Fruit fly (Drosophila melanogaster): ENCODE measurements around the gene Scsalpha1.
A peak's percentile ranks its signal among the peaks of the same experiment; 100 is the strongest.

Scsalpha1 gene

DNA sequence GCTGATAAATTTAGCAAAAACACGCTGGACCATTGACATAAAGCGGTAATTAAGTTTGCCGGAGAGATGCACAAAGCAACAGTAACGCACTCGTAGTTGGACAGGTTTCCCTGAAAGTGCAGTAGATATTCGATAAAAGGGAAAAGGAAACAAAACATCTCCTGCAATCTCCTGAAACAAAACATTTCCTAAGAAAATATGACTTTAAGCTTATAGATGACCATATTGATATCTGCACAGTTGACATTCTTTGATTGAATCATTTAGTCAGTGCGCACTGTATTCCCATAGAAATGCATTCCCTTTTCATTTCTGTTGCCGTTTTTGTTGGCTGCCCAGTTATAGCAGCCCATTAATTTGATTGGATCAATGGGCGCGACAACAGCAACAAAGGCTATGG, 38.8 kb downstream of the Scsalpha1 start (continued):
- peak; percentile 58 for TF ChIP-seq esg (GFP tag; conservative IDR thresholded peaks at IDR 0.05)
- TF ChIP-seq chif (GFP tag; optimal IDR thresholded peaks at IDR 0.05) = peak; percentile 66 to 81
- peak; percentile 74 for TF ChIP-seq nmo (GFP tag; optimal IDR thresholded peaks at IDR 0.05)
- TF ChIP-seq chn (GFP tag; optimal IDR thresholded peaks at IDR 0.05) = peak; percentile 48
- TF ChIP-seq toy (GFP tag; IDR thresholded peaks at IDR 0.05) = no peak
- no peak for TF ChIP-seq CG30431 (GFP tag; optimal IDR thresholded peaks at IDR 0.05)
- peak; percentile 29; the same call in 2 of the 4 replicates for TF ChIP-seq Gug (GFP tag; IDR thresholded peaks at IDR 0.05)
- TF ChIP-seq Ssrp (tag; optimal IDR thresholded peaks at IDR 0.05) = peak; percentile 76
- TF ChIP-seq CG9437 (GFP tag; optimal IDR thresholded peaks at IDR 0.05) = peak; percentile 2
- TF ChIP-seq CG11398 (GFP tag; optimal IDR thresholded peaks at IDR 0.05) = no peak
- TF ChIP-seq unpg (GFP tag; optimal IDR thresholded peaks at IDR 0.05) = peak; percentile 67
- no peak for TF ChIP-seq bcd (GFP tag; optimal IDR thresholded peaks at IDR 0.05)
- TF ChIP-seq CG17568 (GFP tag; optimal IDR thresholded peaks at IDR 0.05) = peak; percentile 6
- TF ChIP-seq CG33213 (GFP tag; optimal IDR thresholded peaks at IDR 0.05) = no peak
- TF ChIP-seq CG12942 (GFP tag; optimal IDR thresholded peaks at IDR 0.05) = peak; percentile 40
- TF ChIP-seq h (optimal IDR thresholded peaks at IDR 0.05) = no peak
- no peak for TF ChIP-seq CG11695 (GFP tag; IDR thresholded peaks at IDR 0.05)
- TF ChIP-seq CG7928 (GFP tag; optimal IDR thresholded peaks at IDR 0.05) = no peak
- no peak for TF ChIP-seq Ets97D (GFP tag; optimal IDR thresholded peaks at IDR 0.05)
- TF ChIP-seq Antp (GFP tag; optimal IDR thresholded peaks at IDR 0.05) = peak; percentile 16
- TF ChIP-seq TFAM (GFP tag; optimal IDR thresholded peaks at IDR 0.05) = no peak
- TF ChIP-seq kah (GFP tag; optimal IDR thresholded peaks at IDR 0.05) = no peak
- no peak for TF ChIP-seq hbn (GFP tag; IDR thresholded peaks at IDR 0.05; ENCODE audit: partially characterized antibody)
- TF ChIP-seq ttk (GFP tag; IDR thresholded peaks at IDR 0.05) = peak; percentile 69
- TF ChIP-seq CG10959 (GFP tag; IDR thresholded peaks at IDR 0.05) = peak; percentile 56
- TF ChIP-seq trem (tag; optimal IDR thresholded peaks at IDR 0.05) = no peak
- TF ChIP-seq Blimp-1 (GFP tag; optimal IDR thresholded peaks at IDR 0.05) = peak; percentile 56
- TF ChIP-seq CG17359 (tag; optimal IDR thresholded peaks at IDR 0.05) = peak; percentile 18
- TF ChIP-seq CG9215 (GFP tag; IDR thresholded peaks at IDR 0.05) = peak; percentile 34; the same call in 1 of the 2 replicates
- peak; percentile 49 for TF ChIP-seq CG2712 (tag; optimal IDR thresholded peaks at IDR 0.05)
- no peak for TF ChIP-seq Hmx (GFP tag; optimal IDR thresholded peaks at IDR 0.05)
- no peak for TF ChIP-seq lov (optimal IDR thresholded peaks at IDR 0.05)
- 0 out of 3 replicates have a peak, but pooled peaks have one; percentile 53 for TF ChIP-seq lov (GFP tag; IDR thresholded peaks at IDR 0.05)
- TF ChIP-seq CG5953 (GFP tag; IDR thresholded peaks at IDR 0.05) = peak; percentile 48; the same call in 1 of the 2 replicates
- peak; percentile 80 for TF ChIP-seq az2 (GFP tag; optimal IDR thresholded peaks at IDR 0.05)
- peak; percentile 34 for TF ChIP-seq NC2β (GFP tag; optimal IDR thresholded peaks at IDR 0.05)
- TF ChIP-seq CG7786 (GFP tag; optimal IDR thresholded peaks at IDR 0.05) = no peak
- no peak for TF ChIP-seq CG5245 (GFP tag; optimal IDR thresholded peaks at IDR 0.05)
- no peak for TF ChIP-seq D19A (tag; optimal IDR thresholded peaks at IDR 0.05)
- TF ChIP-seq jigr1 (GFP tag; IDR thresholded peaks at IDR 0.05) = 0 out of 3 replicates have a peak, but pooled peaks have one; percentile 36
- peak; percentile 92 for TF ChIP-seq Med (GFP tag)
- peak; percentile 42 for TF ChIP-seq pnt (GFP tag; optimal IDR thresholded peaks at IDR 0.05)
- peak; percentile 44 for TF ChIP-seq NfI (GFP tag; optimal IDR thresholded peaks at IDR 0.05)
- TF ChIP-seq Gsc (GFP tag; IDR thresholded peaks at IDR 0.05) = peak; percentile 42; the same call in 1 of the 2 replicates
- TF ChIP-seq org-1 (GFP tag; optimal IDR thresholded peaks at IDR 0.05) = peak; percentile 36
- TF ChIP-seq gt (GFP tag; IDR thresholded peaks at IDR 0.05) = 0 out of 2 replicates have a peak, but pooled peaks have one; percentile 23
- peak; percentile 39 for TF ChIP-seq CG12769 (tag; optimal IDR thresholded peaks at IDR 0.05)
- TF ChIP-seq Rx (GFP tag; IDR thresholded peaks at IDR 0.05) = peak; percentile 49; the same call in 1 of the 2 replicates
- TF ChIP-seq Bteb2 (GFP tag; optimal IDR thresholded peaks at IDR 0.05) = no peak
- TF ChIP-seq sr (GFP tag; IDR thresholded peaks at IDR 0.05) = no peak
- TF ChIP-seq MESR4 (GFP tag; optimal IDR thresholded peaks at IDR 0.05) = no peak
- TF ChIP-seq sens (GFP tag) = peak; percentile 85

Measured in whole organism, embryonic.